Fruit fly (Drosophila melanogaster): Measurements from ENCODE around the gene sav.

Gene sav

DNA sequence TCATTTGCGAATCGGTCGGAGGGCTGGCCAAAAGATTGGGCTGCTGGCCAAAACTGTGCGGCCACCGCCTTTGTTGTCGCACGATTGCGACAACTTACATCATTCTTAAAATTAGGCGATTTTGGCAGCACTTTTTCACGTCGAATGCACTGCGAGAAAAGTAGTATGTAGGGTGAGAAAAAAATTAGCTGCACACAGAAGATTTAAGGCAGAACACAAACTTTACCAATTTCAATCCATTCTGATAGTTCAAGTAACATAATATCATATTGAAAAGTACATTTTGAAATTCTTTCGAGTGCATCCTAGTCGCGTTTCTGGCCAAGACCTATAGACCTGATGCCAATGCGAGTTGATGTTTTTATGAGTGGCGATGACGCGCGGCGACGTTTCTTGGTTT, 32.6 kb downstream of the sav start (continued):
- TF ChIP-seq pzg (GFP tag; optimal IDR thresholded peaks at IDR 0.05) (no peak), CG10147 (GFP tag; optimal IDR thresholded peaks at IDR 0.05) (no peak), Fer3 (tag; optimal IDR thresholded peaks at IDR 0.05) (peak; percentile 64), Mad (GFP tag; optimal IDR thresholded peaks at IDR 0.05) (peak; percentile 3), CkIIα-i1 (GFP tag; IDR thresholded peaks at IDR 0.05) (no peak), jumu (GFP tag; optimal IDR thresholded peaks at IDR 0.05) (peak; percentile 18), Oli (tag; optimal IDR thresholded peaks at IDR 0.05) (peak; percentile 32), CG16815 (GFP tag; optimal IDR thresholded peaks at IDR 0.05) (peak; percentile 34), CG18599 (GFP tag; optimal IDR thresholded peaks at IDR 0.05) (peak; percentile 43), tll (GFP tag; optimal IDR thresholded peaks at IDR 0.05) (no peak), H2.0 (GFP tag; IDR thresholded peaks at IDR 0.05) (peak; percentile 45; the same call in 1 of the 2 replicates), CG6765 (GFP tag; optimal IDR thresholded peaks at IDR 0.05) (no peak), cas (GFP tag; IDR thresholded peaks at IDR 0.05) (peak; percentile 58; the same call in 1 of the 2 replicates), CG2875 (GFP tag; optimal IDR thresholded peaks at IDR 0.05) (no peak), Adf1 (GFP tag; IDR thresholded peaks at IDR 0.05) (peak; percentile 50; the same call in 1 of the 2 replicates), tin (GFP tag; optimal IDR thresholded peaks at IDR 0.05) (peak; percentile 42), bowl (GFP tag; IDR thresholded peaks at IDR 0.05) (no peak), CG31441 (GFP tag; IDR thresholded peaks at IDR 0.05) (0 out of 2 replicates have a peak, but pooled peaks have one; percentile 34), Ptx1 (GFP tag; IDR thresholded peaks at IDR 0.05) (peak; percentile 76), vfl (GFP tag; optimal IDR thresholded peaks at IDR 0.05) (no peak), CG30431 (GFP tag; optimal IDR thresholded peaks at IDR 0.05) (peak; percentile 20), CG8089 (GFP tag; optimal IDR thresholded peaks at IDR 0.05) (peak; percentile 1), CG13424 (tag; optimal IDR thresholded peaks at IDR 0.05) (peak; percentile 30), jing (GFP tag; optimal IDR thresholded peaks at IDR 0.05) (no peak), sob (GFP tag; IDR thresholded peaks at IDR 0.05) (peak; percentile 76; the same call in 1 of the 2 replicates), CG6272 (GFP tag; IDR thresholded peaks at IDR 0.05) (peak; percentile 12; the same call in 1 of the 2 replicates), rib (GFP tag; IDR thresholded peaks at IDR 0.05) (peak; percentile 50), Dfd (GFP tag; optimal IDR thresholded peaks at IDR 0.05) (no peak), CG2678 (tag; optimal IDR thresholded peaks at IDR 0.05) (peak; percentile 65), HmgZ (tag; optimal IDR thresholded peaks at IDR 0.05) (peak; percentile 15), Mes4 (GFP tag; optimal IDR thresholded peaks at IDR 0.05) (no peak), CG7556 (GFP tag; optimal IDR thresholded peaks at IDR 0.05) (peak; percentile 4), maf-S (GFP tag; optimal IDR thresholded peaks at IDR 0.05) (peak; percentile 11), en (GFP tag; optimal IDR thresholded peaks at IDR 0.05) (peak; percentile 38), usp (GFP tag; optimal IDR thresholded peaks at IDR 0.05) (no peak), sug (tag; optimal IDR thresholded peaks at IDR 0.05) (no peak), lab (GFP tag; optimal IDR thresholded peaks at IDR 0.05) (peak; percentile 68), CG6654 (GFP tag; optimal IDR thresholded peaks at IDR 0.05) (peak; percentile 15), gem (tag; optimal IDR thresholded peaks at IDR 0.05) (peak; percentile 67), eve (GFP tag; optimal IDR thresholded peaks at IDR 0.05) (no peak), CG15269 (tag; optimal IDR thresholded peaks at IDR 0.05) (peak; percentile 47), Pdp1 (GFP tag; optimal IDR thresholded peaks at IDR 0.05) (peak; percentile 58 to 64), CG15514 (GFP tag; optimal IDR thresholded peaks at IDR 0.05) (peak; percentile 17), az2 (GFP tag; optimal IDR thresholded peaks at IDR 0.05) (peak; percentile 51), CG6791 (GFP tag; IDR thresholded peaks at IDR 0.05; ENCODE audit: partially characterized antibody) (no peak), Opbp (GFP tag; IDR thresholded peaks at IDR 0.05; ENCODE audit: partially characterized antibody) (no peak), B-H2 (GFP tag; optimal IDR thresholded peaks at IDR 0.05) (no peak), Eip74EF (GFP tag; optimal IDR thresholded peaks at IDR 0.05) (no peak), nom (GFP tag; optimal IDR thresholded peaks at IDR 0.05) (no peak), CG11398 (GFP tag; optimal IDR thresholded peaks at IDR 0.05) (no peak)
